Worm (Caenorhabditis elegans): ENCODE results near the gene F38B6.2.
A peak's percentile ranks its signal among the peaks of the same experiment; 100 is the strongest.

Gene F38B6.2

ce11 chrX:6742011-6742683 is 43.8 kb downstream of the F38B6.2 start, which contains the start of gene mdl-1 (continued):
- TF ChIP-seq aha-1 (tag; optimal IDR thresholded peaks at IDR 0.05) (no peak), nhr-12 (tag; optimal IDR thresholded peaks at IDR 0.05) (no peak), blmp-1 (tag; optimal IDR thresholded peaks at IDR 0.05) (peak; percentile 42), zip-4 (GFP tag; optimal IDR thresholded peaks at IDR 0.05) (peak; percentile 49), vab-15 (tag; optimal IDR thresholded peaks at IDR 0.05) (peak; percentile 42), dsc-1 (tag; optimal IDR thresholded peaks at IDR 0.05) (peak; percentile 70)

- TF ChIP-seq efl-3 (GFP tag; optimal IDR thresholded peaks at IDR 0.05) (no peak), xbp-1 (tag; optimal IDR thresholded peaks at IDR 0.05) (peak; percentile 81), nhr-90 (tag; optimal IDR thresholded peaks at IDR 0.05; ENCODE audit: poor library complexity) (peak; percentile 81), ama-1 (optimal IDR thresholded peaks at IDR 0.05) (peak; percentile 97), nhr-85 (tag) (peak; percentile 94), ets-5 (GFP tag; IDR thresholded peaks at IDR 0.05) (no peak), lin-14 (GFP tag; optimal IDR thresholded peaks at IDR 0.05) (peak; percentile 91), egl-27 (tag; optimal IDR thresholded peaks at IDR 0.05) (peak in 1 of 2 experiments; percentile 57), ces-1 (GFP tag; optimal IDR thresholded peaks at IDR 0.05) (no peak), mab-9 (GFP tag; IDR thresholded peaks at IDR 0.05) (no peak; the same call in 1 of the 2 replicates), C04F5.9 (tag; optimal IDR thresholded peaks at IDR 0.05) (peak; percentile 48), lsy-2 (tag; optimal IDR thresholded peaks at IDR 0.05) (peak; percentile 71 to 75), nhr-12 (tag; optimal IDR thresholded peaks at IDR 0.05) (no peak), ztf-11 (tag; optimal IDR thresholded peaks at IDR 0.05) (no peak), vab-15 (tag; optimal IDR thresholded peaks at IDR 0.05) (peak; percentile 51), jun-1 (tag; optimal IDR thresholded peaks at IDR 0.05) (peak; percentile 75), unc-30 (tag; optimal IDR thresholded peaks at IDR 0.05) (no peak), elt-3 (tag; optimal IDR thresholded peaks at IDR 0.05) (peak in 5 of 6 experiments; percentile 37 to 91 (median 68)), snu-23 (GFP tag; optimal IDR thresholded peaks at IDR 0.05) (peak; percentile 88), blmp-1 (tag; optimal IDR thresholded peaks at IDR 0.05) (peak; percentile 85), F16B12.6 (tag; optimal IDR thresholded peaks at IDR 0.05) (no peak), grh-1 (GFP tag; IDR thresholded peaks at IDR 0.05) (peak; percentile 64), mep-1 (tag; optimal IDR thresholded peaks at IDR 0.05) (peak; percentile 77), hpl-2 (GFP tag; optimal IDR thresholded peaks at IDR 0.05) (no peak), fkh-4 (tag; optimal IDR thresholded peaks at IDR 0.05; ENCODE audit: borderline replicate concordance) (no peak), nhr-19 (GFP tag; conservative IDR thresholded peaks at IDR 0.05) (peak; percentile 89), aly-2 (tag; optimal IDR thresholded peaks at IDR 0.05) (peak; percentile 12), isw-1 (GFP tag; IDR thresholded peaks at IDR 0.05) (no peak), lin-35 (GFP tag; optimal IDR thresholded peaks at IDR 0.05) (peak; percentile 46 to 86), unc-98 (GFP tag; IDR thresholded peaks at IDR 0.05) (no peak), lir-3 (tag; optimal IDR thresholded peaks at IDR 0.05; ENCODE audit: poor library complexity) (peak; percentile 73), dsc-1 (tag; optimal IDR thresholded peaks at IDR 0.05) (peak; percentile 13), skn-1 (tag; optimal IDR thresholded peaks at IDR 0.05) (peak; percentile 72), fkh-8 (tag; optimal IDR thresholded peaks at IDR 0.05) (no peak), dpl-1 (GFP tag; optimal IDR thresholded peaks at IDR 0.05) (peak; percentile 33 to 48 (median 35)), elt-2 (tag; optimal IDR thresholded peaks at IDR 0.05) (peak; percentile 42), nhr-237 (tag; optimal IDR thresholded peaks at IDR 0.05) (no peak), lin-39 (tag; optimal IDR thresholded peaks at IDR 0.05) (peak; percentile 88), nhr-28 (tag; optimal IDR thresholded peaks at IDR 0.05) (no peak), pag-3 (tag; optimal IDR thresholded peaks at IDR 0.05; ENCODE audit: borderline replicate concordance, insufficient read depth) (no peak), tbx-2 (tag; optimal IDR thresholded peaks at IDR 0.05) (peak; percentile 70), nhr-11 (tag; optimal IDR thresholded peaks at IDR 0.05) (peak; percentile 60), ceh-63 (GFP tag; optimal IDR thresholded peaks at IDR 0.05) (no peak), efl-1 (optimal IDR thresholded peaks at IDR 0.05) (peak; percentile 38 to 42), efl-1 (GFP tag; optimal IDR thresholded peaks at IDR 0.05 in 1 of 2) (peak; percentile 14 to 95), tlp-1 (tag; optimal IDR thresholded peaks at IDR 0.05) (no peak), C16A3.4 (tag; optimal IDR thresholded peaks at IDR 0.05) (peak; percentile 34)
Observed at ce11 chrX:6742891-6743290, 44.6 kb downstream of the F38B6.2 start.
